Worm (Caenorhabditis elegans): ENCODE results near the gene clc-32.

DNA sequence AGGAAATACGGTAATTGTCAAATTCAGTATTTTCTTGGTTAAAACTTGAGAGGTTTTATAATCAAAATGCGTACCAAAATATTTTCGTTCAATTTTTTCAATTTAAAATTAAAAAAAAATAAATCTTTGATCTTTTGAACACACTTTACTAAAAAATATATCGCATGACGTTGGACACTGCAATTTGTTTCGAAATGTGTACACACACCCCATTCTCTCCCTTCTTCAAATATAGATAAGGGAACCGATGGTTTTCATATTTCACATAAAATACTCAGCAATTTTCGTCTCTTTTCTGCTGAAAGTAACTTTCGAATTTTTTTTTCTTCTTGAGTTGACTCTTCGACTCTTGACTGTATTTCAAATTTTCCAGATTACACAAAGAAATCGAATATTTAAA lies 19.5 kb downstream of the clc-32 start:
- TF ChIP-seq ZK337.2 (GFP tag; IDR thresholded peaks at IDR 0.05) (no peak), nhr-77 (tag; optimal IDR thresholded peaks at IDR 0.05) (no peak), snpc-4 (tag; optimal IDR thresholded peaks at IDR 0.05) (no peak)
